Fruit fly (Drosophila melanogaster) whole organism, wandering third instar larva: ENCODE data around the gene zye.
A peak's percentile ranks its signal among the peaks of the same experiment; 100 is the strongest.

Source experiments
- Dif ChIP-seq: fragments of 200-275, 200-300 bp; sonication (Bioruptor generic); optimal IDR thresholded peaks from 2 replicates; lab custom pipeline; 2018; ENCODE audit warnings: missing biosample characterization, missing genetic modification characterization; ENCODE audit not compliant: partially characterized antibody
- GATAd ChIP-seq: sonication (Bioruptor generic); optimal IDR thresholded peaks from 2 replicates; lab custom pipeline; 2016; ENCODE audit warnings: missing biosample characterization, missing genetic modification characterization
- Hnf4 ChIP-seq: fragments of 200-800 bp; sonication (Bioruptor generic); optimal IDR thresholded peaks from 2 replicates; lab custom pipeline; 2016; ENCODE audit warnings: missing biosample characterization, mild to moderate bottlenecking, missing genetic modification characterization
- Hr78 ChIP-seq: fragments of >200 bp; optimal IDR thresholded peaks from 2 replicates; lab custom pipeline; 2017; ENCODE audit warnings: missing biosample characterization, missing genetic modification characterization
- Myc ChIP-seq: fragments of >200 bp; optimal IDR thresholded peaks from 2 replicates; lab custom pipeline; 2017
- OdsH ChIP-seq: fragments of 200-800 bp; sonication (Bioruptor generic); optimal IDR thresholded peaks from 2 replicates; lab custom pipeline; 2016; ENCODE audit warnings: missing biosample characterization, mild to moderate bottlenecking, missing genetic modification characterization
- Rel ChIP-seq, 2 experiments: fragments of 200-800 bp; sonication (Bioruptor generic) in 1 of 2; optimal IDR thresholded peaks; 2 replicates in 1 of 2; 3 replicates in 1 of 2; lab custom pipeline; 2016 to 2019; ENCODE audit warnings: mild to moderate bottlenecking in 2 of 2, missing biosample characterization in 2 of 2, missing genetic modification characterization in 2 of 2, moderate library complexity in 1 of 2
- Vsx2 ChIP-seq: fragments of 200-300, 225-300 bp; sonication (Bioruptor generic); optimal IDR thresholded peaks from 2 replicates; lab custom pipeline; 2018; ENCODE audit warnings: missing biosample characterization, missing genetic modification characterization; ENCODE audit not compliant: partially characterized antibody
- jim ChIP-seq: fragments of 175-275, 200-325 bp; sonication (Bioruptor generic); optimal IDR thresholded peaks from 2 replicates; lab custom pipeline; 2016; ENCODE audit warnings: missing biosample characterization, mild to moderate bottlenecking, missing genetic modification characterization
- lola ChIP-seq: fragments of >200 bp; optimal IDR thresholded peaks from 2 replicates; lab custom pipeline; 2017; ENCODE audit warnings: missing biosample characterization, missing genetic modification characterization
- pan ChIP-seq: fragments of >200 bp; optimal IDR thresholded peaks from 2 replicates; lab custom pipeline; 2017
- psq ChIP-seq: fragments of 200-800 bp; sonication (Bioruptor generic); optimal IDR thresholded peaks from 3 replicates; lab custom pipeline; 2017; ENCODE audit warnings: missing biosample characterization, mild to moderate bottlenecking, missing genetic modification characterization, moderate library complexity
- sv ChIP-seq: fragments of 200-800 bp; sonication (Bioruptor generic); optimal IDR thresholded peaks from 3 replicates; lab custom pipeline; 2016; ENCODE audit warnings: missing biosample characterization, missing genetic modification characterization
- usp ChIP-seq: fragments of >200 bp; optimal IDR thresholded peaks from 2 replicates; lab custom pipeline; 2017; ENCODE audit warnings: missing biosample characterization, missing genetic modification characterization

dm6 chr3L:20398243-20399222, 14.9 kb upstream of the zye start:
- TF ChIP-seq Myc = no peak
- no peak for TF ChIP-seq GATAd (GFP tag; lab: Kevin White, UChicago)
- no peak for TF ChIP-seq lola (GFP tag; lab: Kevin White, UChicago)
- TF ChIP-seq Dif (GFP tag; lab: Kevin White, UChicago) = peak; percentile 14
- TF ChIP-seq Vsx2 (GFP tag; lab: Kevin White, UChicago) = no peak
- no peak for TF ChIP-seq jim
- TF ChIP-seq usp (GFP tag; lab: Kevin White, UChicago) = no peak
- no peak for TF ChIP-seq Hr78 (GFP tag; lab: Kevin White, UChicago)
- TF ChIP-seq OdsH = peak; percentile 66
- peak; percentile 59 for TF ChIP-seq psq (GFP tag; lab: Kevin White, UChicago)
- TF ChIP-seq Rel (GFP tag; optimal IDR thresholded peaks at IDR 0.05; lab: Kevin White, UChicago) = no peak
- no peak for TF ChIP-seq Rel (tag; optimal IDR thresholded peaks at IDR 0.05; lab: Kevin White, UChicago)
- TF ChIP-seq pan (lab: Kevin White, UChicago) = no peak
- TF ChIP-seq sv (GFP tag; lab: Kevin White, UChicago) = peak; percentile 82
- TF ChIP-seq Hnf4 (GFP tag; lab: Kevin White, UChicago) = peak; percentile 25
